Worm (Caenorhabditis elegans): ENCODE data around the gene F19G12.8.

DNA sequence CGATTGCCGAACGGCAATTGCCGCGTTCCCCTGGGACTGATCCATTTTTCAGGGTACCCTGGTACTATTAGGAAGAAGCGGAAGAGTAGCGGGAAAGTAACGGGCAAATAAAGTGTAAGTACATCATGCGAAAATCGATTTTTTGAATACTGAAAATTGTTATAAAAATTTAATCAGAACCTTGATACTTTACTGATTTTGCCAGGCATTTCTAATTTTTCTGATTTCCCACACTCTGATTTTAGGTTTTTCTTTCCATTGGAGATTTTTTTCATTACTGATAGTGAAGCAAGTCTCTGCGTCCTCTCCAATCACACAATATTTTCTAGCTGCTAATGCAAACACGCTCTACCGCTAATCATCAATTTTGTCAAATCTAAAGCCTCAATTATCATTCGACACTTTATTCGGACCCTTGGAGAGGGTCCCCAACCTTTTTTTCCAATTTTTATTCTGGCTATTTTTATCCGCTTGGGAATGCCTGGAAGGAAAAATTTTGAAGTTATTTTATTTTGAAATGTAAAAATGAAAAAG lies 2.1 kb downstream of the F19G12.8 start, which contains the start of gene F19G12.9:
- TF ChIP-seq ceh-83 (GFP tag; optimal IDR thresholded peaks at IDR 0.05) (no peak), flh-1 (GFP tag; optimal IDR thresholded peaks at IDR 0.05) (no peak), nhr-12 (tag; optimal IDR thresholded peaks at IDR 0.05) (no peak), bed-3 (GFP tag; optimal IDR thresholded peaks at IDR 0.05) (no peak), elt-3 (tag; optimal IDR thresholded peaks at IDR 0.05) (no peak), mab-5 (tag; optimal IDR thresholded peaks at IDR 0.05) (no peak), M03D4.4 (tag; optimal IDR thresholded peaks at IDR 0.05) (no peak), pha-4 (tag; optimal IDR thresholded peaks at IDR 0.05) (no peak), blmp-1 (tag; optimal IDR thresholded peaks at IDR 0.05) (no peak), nhr-28 (tag; optimal IDR thresholded peaks at IDR 0.05) (no peak)

Measured in whole organism, mixed stage, embryonic.